Worm (Caenorhabditis elegans) whole organism, late embryonic: ENCODE data around the gene mif-1.

Source experiments
- C08G9.2 ChIP-seq: sonication (generic microtip); optimal IDR thresholded peaks from 2 replicates; lab custom pipeline; 2016; ENCODE audit warnings: mild to moderate bottlenecking, missing genetic modification characterization, moderate library complexity, missing compliant biosample characterization
- F13H6.1 ChIP-seq: sonication (generic microtip); optimal IDR thresholded peaks from 2 replicates; lab custom pipeline; 2016; ENCODE audit warnings: missing genetic modification characterization, missing compliant biosample characterization
- K02D7.2 ChIP-seq: sonication (generic microtip); optimal IDR thresholded peaks from 2 replicates; lab custom pipeline; 2017; ENCODE audit warnings: mild to moderate bottlenecking, missing genetic modification characterization, missing compliant biosample characterization
- T23F11.4 ChIP-seq: fragments of 200-800 bp; sonication (Bioruptor generic); optimal IDR thresholded peaks from 2 replicates; lab custom pipeline; 2018; ENCODE audit warnings: mild to moderate bottlenecking, missing genetic modification characterization, missing compliant biosample characterization
- ceh-18 ChIP-seq: sonication (generic microtip); optimal IDR thresholded peaks from 2 replicates; lab custom pipeline; 2016; ENCODE audit warnings: missing genetic modification characterization, missing compliant biosample characterization
- ceh-2 ChIP-seq: sonication (generic microtip); optimal IDR thresholded peaks from 2 replicates; lab custom pipeline; 2016; ENCODE audit warnings: missing genotype, missing genetic modification characterization, missing compliant biosample characterization
- ceh-30 ChIP-seq: fragments of 150-350 bp; optimal IDR thresholded peaks from 2 replicates; lab custom pipeline; 2014; ENCODE audit warnings: missing biosample characterization, missing genetic modification characterization
- ceh-31 ChIP-seq: sonication (generic microtip); optimal IDR thresholded peaks from 2 replicates; lab custom pipeline; 2016; ENCODE audit warnings: missing genetic modification characterization, missing compliant biosample characterization
- ceh-48 ChIP-seq: sonication (generic microtip); optimal IDR thresholded peaks from 2 replicates; lab custom pipeline; 2016; ENCODE audit warnings: missing genetic modification characterization, inconsistent platforms, missing compliant biosample characterization
- ceh-9 ChIP-seq: sonication (generic microtip); optimal IDR thresholded peaks from 2 replicates; lab custom pipeline; 2016; ENCODE audit warnings: mild to moderate bottlenecking, missing genetic modification characterization, inconsistent platforms, missing compliant biosample characterization
- che-1 ChIP-seq: sonication (generic microtip); optimal IDR thresholded peaks from 2 replicates; lab custom pipeline; 2016; ENCODE audit warnings: mild to moderate bottlenecking, missing genetic modification characterization, missing compliant biosample characterization
- dve-1 ChIP-seq: sonication (generic microtip); optimal IDR thresholded peaks from 2 replicates; lab custom pipeline; 2017; ENCODE audit warnings: antibody characterized with exemption, mild to moderate bottlenecking, missing genetic modification characterization, missing compliant biosample characterization
- elt-4 ChIP-seq: sonication (generic microtip); optimal IDR thresholded peaks from 2 replicates; lab custom pipeline; 2016; ENCODE audit warnings: missing genetic modification characterization, missing compliant biosample characterization
- fax-1 ChIP-seq: sonication (generic microtip); optimal IDR thresholded peaks from 2 replicates; lab custom pipeline; 2016; ENCODE audit warnings: missing genotype, missing genetic modification characterization, missing compliant biosample characterization
- fkh-6 ChIP-seq: sonication (generic microtip); optimal IDR thresholded peaks from 2 replicates; lab custom pipeline; 2016; ENCODE audit warnings: missing genetic modification characterization, missing compliant biosample characterization
- gmeb-2 ChIP-seq: sonication (generic microtip); optimal IDR thresholded peaks from 2 replicates; lab custom pipeline; 2016; ENCODE audit warnings: missing genetic modification characterization, inconsistent platforms, missing compliant biosample characterization
- hlh-13 ChIP-seq: fragments of 200-800 bp; sonication (Bioruptor generic); optimal IDR thresholded peaks from 2 replicates; lab custom pipeline; 2018; ENCODE audit warnings: mild to moderate bottlenecking, missing genetic modification characterization, missing compliant biosample characterization
- hlh-15 ChIP-seq: sonication (generic microtip); optimal IDR thresholded peaks from 2 replicates; lab custom pipeline; 2016; ENCODE audit warnings: missing genetic modification characterization, missing compliant biosample characterization
- hlh-30 ChIP-seq: sonication (generic microtip); optimal IDR thresholded peaks from 2 replicates; lab custom pipeline; 2017; ENCODE audit warnings: antibody characterized with exemption, missing genetic modification characterization, missing compliant biosample characterization; ENCODE audit not compliant: insufficient read depth
- hlh-6 ChIP-seq: sonication (generic microtip); optimal IDR thresholded peaks from 2 replicates; lab custom pipeline; 2016; ENCODE audit warnings: missing genotype, missing genetic modification characterization, missing compliant biosample characterization
- hlh-8 ChIP-seq: sonication (generic microtip); optimal IDR thresholded peaks from 2 replicates; lab custom pipeline; 2016; ENCODE audit warnings: missing genotype, missing genetic modification characterization, missing compliant biosample characterization
- lim-6 ChIP-seq: sonication (generic microtip); optimal IDR thresholded peaks from 2 replicates; lab custom pipeline; 2016; ENCODE audit warnings: missing genetic modification characterization, missing compliant biosample characterization
- lin-11 ChIP-seq: fragments of 200-800 bp; sonication (Bioruptor generic); optimal IDR thresholded peaks from 2 replicates; lab custom pipeline; 2018; ENCODE audit warnings: mild to moderate bottlenecking, missing genetic modification characterization, missing compliant biosample characterization
- mec-3 ChIP-seq: sonication (generic microtip); optimal IDR thresholded peaks from 2 replicates; lab custom pipeline; 2016; ENCODE audit warnings: borderline replicate concordance, missing genetic modification characterization, missing compliant biosample characterization
- nfya-1 ChIP-seq: sonication (generic microtip); optimal IDR thresholded peaks from 2 replicates; lab custom pipeline; 2017; ENCODE audit warnings: missing genetic modification characterization, mild to moderate bottlenecking, missing compliant biosample characterization, antibody characterized with exemption, moderate library complexity
- nhr-11 ChIP-seq: fragments of 150-350 bp; optimal IDR thresholded peaks from 2 replicates; lab custom pipeline; 2014; ENCODE audit warnings: missing biosample characterization, missing genetic modification characterization
- odd-2 ChIP-seq: sonication (generic microtip); optimal IDR thresholded peaks from 2 replicates; lab custom pipeline; 2017; ENCODE audit warnings: antibody characterized with exemption, mild to moderate bottlenecking, missing genetic modification characterization, missing compliant biosample characterization
- pag-3 ChIP-seq: sonication (generic microtip); optimal IDR thresholded peaks from 2 replicates; lab custom pipeline; 2016; ENCODE audit warnings: missing compliant biosample characterization, missing genetic modification characterization, borderline replicate concordance
- pha-4 ChIP-seq: fragments of 150-350 bp; optimal IDR thresholded peaks from 2 replicates; lab custom pipeline; 2018; ENCODE audit warnings: missing biosample characterization, missing genetic modification reagents, missing genetic modification characterization
- pqm-1 ChIP-seq: sonication (generic microtip); optimal IDR thresholded peaks from 2 replicates; lab custom pipeline; 2016; ENCODE audit warnings: missing genetic modification characterization, missing compliant biosample characterization
- sox-4 ChIP-seq: sonication (generic microtip); optimal IDR thresholded peaks from 2 replicates; lab custom pipeline; 2017; ENCODE audit warnings: mild to moderate bottlenecking, missing genetic modification characterization, inconsistent platforms, missing compliant biosample characterization
- syd-9 ChIP-seq: sonication (generic microtip); optimal IDR thresholded peaks from 2 replicates; lab custom pipeline; 2016; ENCODE audit warnings: mild to moderate bottlenecking, missing genetic modification characterization, moderate library complexity, missing compliant biosample characterization
- tbx-7 ChIP-seq: sonication (generic microtip); optimal IDR thresholded peaks from 2 replicates; lab custom pipeline; 2016; ENCODE audit warnings: missing genotype, missing genetic modification characterization, missing compliant biosample characterization
- ttx-3 ChIP-seq: sonication (generic microtip); optimal IDR thresholded peaks from 2 replicates; lab custom pipeline; 2016; ENCODE audit warnings: missing genetic modification reagents, missing genetic modification characterization, missing compliant biosample characterization
- unc-42 ChIP-seq: sonication (generic microtip); optimal IDR thresholded peaks from 2 replicates; lab custom pipeline; 2016; ENCODE audit warnings: missing genotype, missing genetic modification characterization, missing compliant biosample characterization
- unc-55 ChIP-seq: sonication (generic microtip); optimal IDR thresholded peaks from 2 replicates; lab custom pipeline; 2017; ENCODE audit warnings: missing biosample characterization, missing genetic modification reagents, missing genetic modification characterization
- unc-86 ChIP-seq: sonication (generic microtip); optimal IDR thresholded peaks from 2 replicates; lab custom pipeline; 2016; ENCODE audit warnings: missing genetic modification characterization, missing compliant biosample characterization
- zip-5 ChIP-seq: sonication (generic microtip); optimal IDR thresholded peaks from 2 replicates; lab custom pipeline; 2016; ENCODE audit warnings: missing genetic modification characterization, missing compliant biosample characterization
- ztf-16 ChIP-seq: sonication (generic microtip); optimal IDR thresholded peaks from 2 replicates; lab custom pipeline; 2017; ENCODE audit warnings: missing genetic modification characterization, missing compliant biosample characterization

The mif-1 gene

ce11 chrIII:11825654-11826053 is 22.3 kb upstream of the mif-1 start (continued):
- no peak for TF ChIP-seq lim-6 (tag; lab: Kevin White, UChicago)
- TF ChIP-seq hlh-8 (tag; lab: Kevin White, UChicago), result no peak
- no peak for TF ChIP-seq elt-4 (tag; lab: Kevin White, UChicago)
- no peak for TF ChIP-seq odd-2
- TF ChIP-seq che-1 (tag; lab: Kevin White, UChicago), result no peak
- no peak for TF ChIP-seq hlh-15 (tag; lab: Kevin White, UChicago)
- TF ChIP-seq ceh-48 (tag; lab: Kevin White, UChicago), result peak; percentile 98
- TF ChIP-seq dve-1 (tag; lab: Kevin White, UChicago), result peak; percentile 30
- TF ChIP-seq syd-9 (tag; lab: Kevin White, UChicago), result no peak
- no peak for TF ChIP-seq ceh-30 (tag; lab: Kevin White, UChicago)

- TF ChIP-seq unc-86 (no peak), dve-1 (tag; lab: Kevin White, UChicago) (no peak), tbx-7 (tag; lab: Kevin White, UChicago) (no peak), gmeb-2 (tag; lab: Kevin White, UChicago) (no peak), nhr-11 (tag; lab: Kevin White, UChicago) (no peak), pag-3 (tag; lab: Kevin White, UChicago) (no peak), C08G9.2 (tag; lab: Kevin White, UChicago) (no peak), ceh-31 (tag; lab: Kevin White, UChicago) (no peak), ttx-3 (tag; lab: Kevin White, UChicago) (no peak), T23F11.4 (GFP tag; lab: Kevin White, UChicago) (no peak), F13H6.1 (tag; lab: Kevin White, UChicago) (no peak), zip-5 (tag; lab: Kevin White, UChicago) (no peak), hlh-8 (tag; lab: Kevin White, UChicago) (no peak), K02D7.2 (no peak), ztf-16 (tag; lab: Kevin White, UChicago) (no peak), ceh-9 (tag; lab: Kevin White, UChicago) (no peak)
- TF ChIP-seq, all 69 proteins: peak for 0
These were observed 21.8 kb upstream of the mif-1 start, which contains the start of gene rsp-8 for ce11 chrIII:11826118-11826517. TSS of gene rsp-8 (plus strand) at chrIII:11826418.

ce11 chrIII:11829062-11829461 is 18.9 kb upstream of the mif-1 start:
- TF ChIP-seq nfya-1 (tag; lab: Kevin White, UChicago) (peak; percentile 93), mec-3 (tag; lab: Kevin White, UChicago) (no peak), sox-4 (tag; lab: Kevin White, UChicago) (no peak), ttx-3 (tag; lab: Kevin White, UChicago) (no peak)

- TF ChIP-seq nfya-1 (tag; lab: Kevin White, UChicago) (peak; percentile 98), fax-1 (tag; lab: Kevin White, UChicago) (no peak)
These were observed 18.3 kb upstream of the mif-1 start for ce11 chrIII:11829585-11830195.

ce11 chrIII:11830522-11831489 is 17.1 kb upstream of the mif-1 start:
- TF ChIP-seq hlh-6 (tag; lab: Kevin White, UChicago) (no peak), hlh-13 (GFP tag; lab: Kevin White, UChicago) (no peak), pha-4 (tag; lab: Kevin White, UChicago) (no peak), unc-55 (no peak), nfya-1 (tag; lab: Kevin White, UChicago) (no peak), ceh-30 (tag; lab: Kevin White, UChicago) (no peak), pqm-1 (tag; lab: Kevin White, UChicago) (no peak), unc-42 (tag; lab: Kevin White, UChicago) (no peak), hlh-30 (tag; lab: Kevin White, UChicago) (no peak), fax-1 (tag; lab: Kevin White, UChicago) (no peak), ceh-2 (tag; lab: Kevin White, UChicago) (no peak), lin-11 (tag; lab: Kevin White, UChicago) (no peak), pag-3 (tag; lab: Kevin White, UChicago) (no peak), ceh-18 (tag; lab: Kevin White, UChicago) (no peak), gmeb-2 (tag; lab: Kevin White, UChicago) (no peak), fkh-6 (tag; lab: Kevin White, UChicago) (no peak)
